Fruit fly (Drosophila melanogaster): Measurements from ENCODE around the gene alpha-Est3.
A peak's percentile ranks its signal among the peaks of the same experiment; 100 is the strongest.

alpha-Est3 gene

dm6 chr3R:7514232-7514863 is 27.1 kb downstream of the alpha-Est3 start:
- peak; percentile 76 for TF ChIP-seq noc (tag; optimal IDR thresholded peaks at IDR 0.05)

dm6 chr3R:7508198-7508837 is 33.1 kb downstream of the alpha-Est3 start:
- no peak for TF ChIP-seq noc (tag; optimal IDR thresholded peaks at IDR 0.05)

dm6 chr3R:7506314-7506988 is 35.0 kb downstream of the alpha-Est3 start:
- peak; percentile 88 for TF ChIP-seq noc (tag; optimal IDR thresholded peaks at IDR 0.05)

- TF ChIP-seq noc (tag; optimal IDR thresholded peaks at IDR 0.05): peak; percentile 49
Observed at dm6 chr3R:7504989-7505761, 36.3 kb downstream of the alpha-Est3 start, which contains the start of gene alpha-Est9. Gene alpha-Est9 (minus strand): TSS chr3R:7505098.

DNA sequence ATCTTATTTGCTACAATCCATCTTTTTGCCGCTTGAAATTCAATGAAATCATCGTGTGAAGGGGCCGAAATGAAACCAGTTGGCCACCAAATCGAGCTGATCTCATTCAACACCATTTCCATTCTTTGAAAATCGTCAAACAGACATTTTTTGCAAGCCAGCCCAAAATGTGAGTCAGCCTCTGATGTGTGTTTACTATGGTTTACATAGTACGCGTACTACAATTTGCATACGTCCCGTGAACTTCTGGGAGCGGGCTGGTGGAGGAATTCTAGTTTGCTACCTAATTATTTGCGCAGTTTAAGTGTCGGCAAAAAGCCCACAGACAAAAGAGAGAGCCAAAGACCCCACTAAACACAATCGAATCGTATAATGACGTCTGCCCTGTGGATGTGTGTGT is 38.2 kb downstream of the alpha-Est3 start:
- TF ChIP-seq noc (tag; optimal IDR thresholded peaks at IDR 0.05): peak; percentile 9

DNA sequence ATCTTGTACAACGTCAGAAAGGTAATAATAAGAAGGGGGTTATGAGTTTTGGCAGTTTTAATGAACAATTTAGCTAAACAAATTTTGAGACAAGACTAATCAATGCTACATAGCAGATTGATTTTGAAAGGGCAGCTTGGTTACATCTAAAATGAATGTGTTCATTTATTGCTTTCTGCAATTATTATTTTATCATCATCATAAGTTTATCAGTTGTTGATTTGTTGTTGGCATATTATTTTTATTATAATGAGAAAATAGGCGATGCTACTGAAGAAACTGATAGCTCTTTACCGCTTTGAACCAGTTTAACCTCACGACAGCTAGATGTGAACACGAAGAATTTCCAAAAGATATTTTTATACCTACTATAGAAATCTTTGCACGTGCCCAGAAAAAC is 39.2 kb downstream of the alpha-Est3 start, which contains the start of gene Mics1:
Gene Mics1 (minus strand): TSS at position 101 of the 400 bp plus-strand sequence.
- TF ChIP-seq noc (tag; optimal IDR thresholded peaks at IDR 0.05): no peak

- TF ChIP-seq noc (tag; optimal IDR thresholded peaks at IDR 0.05): peak; percentile 8
Observed at dm6 chr3R:7500513-7500912, 40.9 kb downstream of the alpha-Est3 start.

dm6 chr3R:7499488-7499887 is 41.9 kb downstream of the alpha-Est3 start:
- peak; percentile 63 for TF ChIP-seq noc (tag; optimal IDR thresholded peaks at IDR 0.05)

- no peak for TF ChIP-seq noc (tag; optimal IDR thresholded peaks at IDR 0.05)
Observed at dm6 chr3R:7497488-7497887, 43.9 kb downstream of the alpha-Est3 start.

dm6 chr3R:7493745-7494144 is 47.7 kb downstream of the alpha-Est3 start, which contains the start of gene alpha-Est10:
Gene alpha-Est10 (minus strand): TSS chr3R:7493845.
- TF ChIP-seq noc (tag; optimal IDR thresholded peaks at IDR 0.05): no peak

DNA sequence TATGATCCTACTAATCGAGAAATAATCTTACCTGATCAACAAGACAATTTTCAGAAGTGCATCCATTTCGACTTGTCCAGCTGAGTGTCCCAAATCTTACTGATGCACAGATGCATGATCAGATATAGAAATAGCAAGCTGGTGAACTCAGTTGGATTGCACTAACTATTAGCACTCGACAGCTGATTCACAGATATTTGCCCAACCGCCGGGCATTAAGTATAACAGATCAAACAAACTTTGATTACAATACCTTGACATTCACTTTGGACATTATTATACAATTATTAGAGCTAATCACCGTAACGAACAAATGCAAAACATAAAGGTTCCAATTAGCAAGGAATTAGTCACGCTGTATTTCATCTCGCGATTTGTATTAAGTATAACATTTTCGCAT is 48.3 kb downstream of the alpha-Est3 start, which contains the start of gene CG42656:
Gene CG42656 (minus strand): TSS at position 101 of the 400 bp plus-strand sequence.
- TF ChIP-seq noc (tag; optimal IDR thresholded peaks at IDR 0.05): no peak

- no peak for TF ChIP-seq noc (tag; optimal IDR thresholded peaks at IDR 0.05)
Observed at dm6 chr3R:7492099-7492498, 49.3 kb downstream of the alpha-Est3 start.

dm6 chr3R:7491453-7491853 is 50.0 kb downstream of the alpha-Est3 start:
- no peak for TF ChIP-seq noc (tag; optimal IDR thresholded peaks at IDR 0.05)

DNA sequence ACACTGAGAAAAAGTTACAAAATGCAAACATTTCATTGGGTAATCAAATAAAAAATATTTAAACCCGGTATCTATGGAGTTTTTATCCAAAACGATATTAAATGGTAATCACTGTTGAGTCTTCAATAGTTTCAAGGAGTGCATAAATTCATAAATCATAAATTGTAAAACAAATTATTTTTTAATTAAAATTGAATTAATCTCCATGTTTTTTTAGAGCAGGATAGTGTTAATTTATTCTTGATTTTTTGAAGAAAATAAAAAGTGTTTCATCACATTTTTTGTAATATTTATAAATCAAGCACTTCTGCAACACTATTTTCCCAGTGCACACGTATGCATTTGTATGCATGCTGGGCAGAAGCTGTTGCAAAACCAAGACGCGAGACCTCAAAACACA is 50.5 kb downstream of the alpha-Est3 start:
- no peak for TF ChIP-seq noc (tag; optimal IDR thresholded peaks at IDR 0.05)

dm6 chr3R:7489902-7490301 is 51.5 kb downstream of the alpha-Est3 start:
- no peak for TF ChIP-seq noc (tag; optimal IDR thresholded peaks at IDR 0.05)

All from whole organism, larva.